Fruit fly (Drosophila melanogaster) Kc167 (cell line): ENCODE data around the gene Nepl17.

Experiments used
- Myc ChIP-seq: fragments of >200 bp; optimal IDR thresholded peaks from 2 replicates; lab custom pipeline; 2017; ENCODE audit warnings: missing external identifiers
- Sin3A ChIP-seq: fragments of >200 bp; optimal IDR thresholded peaks from 2 replicates; lab custom pipeline; 2018; ENCODE audit warnings: missing external identifiers
- h ChIP-seq: fragments of >200 bp; optimal IDR thresholded peaks from 3 replicates; lab custom pipeline; 2018; ENCODE audit warnings: missing external identifiers
- insv ChIP-seq: fragments of >200 bp; optimal IDR thresholded peaks from 3 replicates; lab custom pipeline; 2018; ENCODE audit warnings: missing external identifiers
- psq ChIP-seq: fragments of >200 bp; optimal IDR thresholded peaks from 2 replicates; lab custom pipeline; 2017; ENCODE audit warnings: missing external identifiers
- ttk ChIP-seq: sonication (Bioruptor generic); optimal IDR thresholded peaks from 2 replicates; lab custom pipeline; 2017; ENCODE audit warnings: missing external identifiers

Nepl17 gene

DNA sequence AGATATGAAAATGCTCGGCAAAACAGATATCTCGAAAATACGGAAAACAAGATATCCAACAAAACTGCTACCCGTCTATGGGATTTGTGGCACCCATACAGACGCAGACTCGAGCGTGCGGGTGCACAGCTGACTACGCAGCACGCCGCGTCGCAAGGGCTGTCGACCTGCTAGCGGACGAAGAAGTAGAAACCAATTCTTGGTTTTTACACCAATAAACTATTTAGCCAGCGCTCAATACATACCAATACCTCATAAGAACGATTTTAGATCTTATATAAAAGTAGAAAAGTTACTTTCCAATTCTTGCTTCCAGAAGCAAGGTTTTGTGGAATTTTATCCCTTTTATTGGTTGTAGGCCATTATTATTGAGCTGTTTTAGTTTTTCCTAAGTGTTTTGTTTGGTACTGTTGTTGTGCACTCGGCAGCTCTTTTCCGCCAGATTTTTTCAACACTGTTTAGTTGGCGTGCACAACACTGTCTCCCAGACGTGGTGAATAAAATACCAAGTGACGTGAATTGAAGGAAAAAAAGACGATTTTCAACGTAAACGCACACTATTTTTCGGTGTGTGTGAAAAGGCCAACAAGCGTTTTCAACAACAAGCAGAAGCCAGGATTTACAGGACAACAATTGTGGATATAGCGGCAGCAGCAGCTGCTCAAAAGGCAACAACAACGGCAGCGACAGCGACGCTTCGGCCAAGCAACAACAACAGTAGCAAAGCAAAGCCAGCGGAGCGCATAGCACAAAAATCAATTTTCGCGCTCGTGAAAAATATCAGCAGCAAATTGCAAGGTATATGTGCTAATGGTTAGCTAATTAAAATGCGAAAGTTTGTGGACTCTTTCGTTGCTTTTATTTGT is 16.1 kb downstream of the Nepl17 start:
- TF ChIP-seq psq (lab: Kevin White, UChicago) (no peak), Myc (lab: Kevin White, UChicago) (no peak), insv (lab: Kevin White, UChicago) (no peak), ttk (no peak), Sin3A (lab: Kevin White, UChicago) (no peak), h (no peak)

DNA sequence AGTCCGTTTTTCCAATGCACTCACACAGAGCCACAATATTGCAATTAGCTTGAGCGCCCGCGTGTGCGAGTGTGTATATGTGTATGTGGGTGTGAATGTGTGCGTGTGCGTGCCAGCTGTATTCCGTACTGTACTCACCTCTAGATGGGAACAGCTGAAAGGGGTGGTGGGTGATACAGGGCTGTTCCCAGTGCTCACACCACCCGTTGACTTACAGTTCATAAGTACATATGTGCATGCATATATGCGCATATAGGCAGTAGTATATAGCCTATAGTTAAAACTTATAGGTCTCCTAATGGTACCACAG is 16.7 kb downstream of the Nepl17 start:
- TF ChIP-seq Myc (lab: Kevin White, UChicago) = no peak
- TF ChIP-seq Sin3A (lab: Kevin White, UChicago) = no peak
- no peak for TF ChIP-seq ttk
- no peak for TF ChIP-seq h
- no peak for TF ChIP-seq insv (lab: Kevin White, UChicago)

DNA sequence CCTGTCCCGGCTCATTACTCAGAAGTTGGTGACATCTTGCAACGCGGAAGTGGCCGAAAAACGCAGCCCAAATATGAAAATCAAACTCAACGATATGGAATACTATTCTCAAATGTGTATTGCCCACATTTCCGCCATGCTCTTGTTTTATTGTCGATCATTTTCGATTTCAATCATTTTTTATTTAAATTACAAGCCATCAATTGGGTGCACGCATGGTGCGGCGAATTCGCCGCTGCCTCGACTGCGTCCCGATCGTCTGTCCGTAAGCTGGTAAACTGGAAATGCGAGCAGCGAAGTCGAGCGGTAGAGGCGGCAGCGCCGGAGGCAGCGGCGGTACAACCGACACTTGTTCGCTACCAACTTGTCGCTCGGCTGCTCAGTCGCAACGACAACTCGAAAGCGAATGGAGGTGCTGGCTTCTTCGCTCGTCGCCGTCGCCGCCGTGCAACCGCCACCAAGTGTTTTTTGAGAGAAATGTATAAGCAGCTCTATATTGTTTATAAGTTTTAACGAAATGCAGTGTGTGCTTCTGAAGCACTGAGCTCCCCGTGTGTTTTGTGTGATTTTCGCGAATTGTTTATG is 18.9 kb downstream of the Nepl17 start:
- TF ChIP-seq psq (lab: Kevin White, UChicago) = no peak
- TF ChIP-seq h = no peak
- TF ChIP-seq insv (lab: Kevin White, UChicago) = no peak
- no peak for TF ChIP-seq ttk
- TF ChIP-seq Sin3A (lab: Kevin White, UChicago) = no peak
- no peak for TF ChIP-seq Myc (lab: Kevin White, UChicago)

DNA sequence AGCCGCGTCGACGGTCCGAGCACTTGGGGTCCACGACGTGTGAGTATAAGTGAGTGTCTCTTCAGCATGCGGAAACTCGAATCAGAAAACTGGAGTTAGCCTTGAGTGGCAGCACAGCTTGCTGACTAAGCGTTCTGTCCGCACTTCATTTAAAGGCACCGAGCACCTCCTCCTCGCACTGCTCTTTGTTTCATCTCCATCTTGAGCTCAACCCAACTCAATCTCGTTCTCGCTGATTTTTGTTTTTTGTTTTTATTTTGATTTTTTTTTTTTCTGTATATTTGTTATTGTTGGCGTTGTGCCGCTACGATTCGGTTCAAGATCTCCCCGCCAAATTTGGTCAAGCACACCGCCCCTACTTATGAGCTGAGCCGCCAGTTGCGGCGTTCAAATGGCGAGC is 22.3 kb downstream of the Nepl17 start:
- no peak for TF ChIP-seq psq (lab: Kevin White, UChicago)
- TF ChIP-seq insv (lab: Kevin White, UChicago) = no peak
- no peak for TF ChIP-seq ttk
- TF ChIP-seq Myc (lab: Kevin White, UChicago) = no peak
- no peak for TF ChIP-seq Sin3A (lab: Kevin White, UChicago)
- TF ChIP-seq h = no peak

DNA sequence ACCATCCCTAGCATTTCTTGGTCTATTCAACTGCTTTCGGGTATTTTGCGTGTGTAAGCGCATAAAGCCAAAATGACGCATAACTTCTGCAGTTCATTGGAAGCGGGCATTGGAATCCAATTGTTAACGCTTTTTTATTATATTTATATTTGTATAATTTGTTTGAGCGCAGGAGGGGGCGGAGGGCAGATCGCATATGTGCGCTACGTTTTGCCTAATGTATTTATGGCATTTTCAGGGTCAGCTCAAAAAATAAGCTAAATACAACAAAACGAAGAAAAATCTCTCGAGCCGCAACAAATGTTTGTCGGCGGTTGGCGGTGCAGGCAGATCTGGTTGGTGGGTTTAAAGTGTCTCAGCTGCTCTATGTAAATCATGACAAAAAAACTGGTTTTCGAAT is 25.2 kb downstream of the Nepl17 start:
- no peak for TF ChIP-seq Myc (lab: Kevin White, UChicago)
- TF ChIP-seq psq (lab: Kevin White, UChicago) = no peak
- no peak for TF ChIP-seq ttk
- TF ChIP-seq Sin3A (lab: Kevin White, UChicago) = no peak
- no peak for TF ChIP-seq h
- no peak for TF ChIP-seq insv (lab: Kevin White, UChicago)

DNA sequence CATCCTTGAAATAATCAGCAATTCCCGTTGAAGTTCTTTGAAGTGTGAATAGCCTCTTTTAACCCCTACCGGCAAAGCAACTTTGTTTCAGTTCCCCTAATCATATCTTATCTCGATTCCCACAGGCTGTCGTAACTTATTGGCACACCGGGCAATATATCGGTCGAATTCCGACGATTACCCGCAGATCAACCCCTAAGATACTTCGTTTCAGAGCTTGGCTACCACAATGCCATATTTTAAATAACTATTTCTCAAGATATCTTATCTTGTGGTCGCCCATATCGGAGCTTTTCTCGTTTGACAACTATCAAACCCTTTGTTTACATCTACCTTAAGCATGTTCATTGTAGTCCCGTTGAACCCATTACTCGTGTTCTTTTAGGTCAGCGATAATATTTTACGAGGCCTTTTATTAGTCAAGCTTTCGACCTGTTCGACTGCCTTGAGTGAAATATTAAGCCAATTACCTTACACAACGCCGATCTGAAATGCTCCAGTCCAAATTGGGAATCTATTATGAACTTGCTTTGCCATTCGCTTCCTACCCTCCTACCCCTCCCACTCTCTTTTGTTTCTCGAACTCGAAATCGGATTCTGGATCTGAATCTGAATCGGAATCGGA is 26.3 kb downstream of the Nepl17 start:
- no peak for TF ChIP-seq insv (lab: Kevin White, UChicago)
- TF ChIP-seq psq (lab: Kevin White, UChicago) = no peak
- TF ChIP-seq Sin3A (lab: Kevin White, UChicago) = no peak
- no peak for TF ChIP-seq ttk
- no peak for TF ChIP-seq h
- TF ChIP-seq Myc (lab: Kevin White, UChicago) = no peak

DNA sequence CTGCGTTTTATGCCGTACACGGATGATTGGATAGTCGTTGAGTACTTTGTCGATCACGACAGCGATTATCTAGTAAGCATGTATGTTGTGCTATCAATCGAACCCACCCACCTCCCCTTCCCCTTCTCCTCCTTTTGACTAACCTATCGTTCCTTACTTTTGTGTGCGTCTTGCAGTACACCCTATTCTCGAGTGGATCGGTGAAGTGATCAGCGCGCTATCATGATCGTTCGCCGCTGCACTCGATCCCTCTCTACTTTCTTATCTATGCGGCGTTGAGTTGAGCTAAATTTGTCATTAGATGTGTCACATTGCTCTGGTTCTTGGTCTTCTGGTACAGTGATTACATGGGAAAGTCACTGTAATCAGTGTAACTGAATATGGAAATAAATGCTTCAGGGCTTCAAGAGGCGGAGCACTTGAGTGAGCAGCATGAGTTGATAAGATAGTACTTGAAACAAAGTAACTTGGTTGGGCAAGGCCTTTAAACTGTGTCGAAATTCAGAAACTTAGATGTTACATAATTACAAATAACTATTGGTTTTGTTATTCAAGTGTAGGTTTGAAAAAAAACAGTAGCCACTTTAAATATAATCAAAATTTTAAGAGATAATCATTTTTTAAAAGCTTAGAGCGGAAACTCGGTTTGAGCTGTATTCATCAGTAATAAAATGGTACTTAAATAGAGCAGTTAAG is 28.9 kb downstream of the Nepl17 start:
- TF ChIP-seq ttk = no peak
- TF ChIP-seq insv (lab: Kevin White, UChicago) = no peak
- TF ChIP-seq Myc (lab: Kevin White, UChicago) = no peak
- no peak for TF ChIP-seq psq (lab: Kevin White, UChicago)
- no peak for TF ChIP-seq Sin3A (lab: Kevin White, UChicago)
- TF ChIP-seq h = no peak

DNA sequence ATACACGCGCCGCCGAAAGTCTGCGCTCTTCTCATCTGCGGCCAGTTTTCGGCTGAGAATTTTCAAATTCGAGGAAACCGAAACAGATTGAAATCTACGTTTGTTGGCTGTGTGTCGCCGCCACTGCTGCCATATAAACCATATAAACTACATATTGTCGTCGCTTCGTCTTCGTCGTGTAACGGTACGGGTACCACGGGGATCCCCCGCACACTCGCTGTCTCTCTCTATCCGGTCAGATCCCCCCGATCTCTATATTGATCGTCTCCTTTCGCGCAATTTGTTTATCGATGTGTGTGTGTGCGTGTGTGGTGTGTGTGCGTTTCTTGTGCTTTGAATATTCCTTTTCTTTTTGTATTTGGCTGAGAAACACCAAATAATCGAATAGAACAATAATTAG is 30.7 kb downstream of the Nepl17 start:
- TF ChIP-seq ttk (no peak), insv (lab: Kevin White, UChicago) (no peak), Myc (lab: Kevin White, UChicago) (no peak), psq (lab: Kevin White, UChicago) (no peak), h (no peak), Sin3A (lab: Kevin White, UChicago) (no peak)

DNA sequence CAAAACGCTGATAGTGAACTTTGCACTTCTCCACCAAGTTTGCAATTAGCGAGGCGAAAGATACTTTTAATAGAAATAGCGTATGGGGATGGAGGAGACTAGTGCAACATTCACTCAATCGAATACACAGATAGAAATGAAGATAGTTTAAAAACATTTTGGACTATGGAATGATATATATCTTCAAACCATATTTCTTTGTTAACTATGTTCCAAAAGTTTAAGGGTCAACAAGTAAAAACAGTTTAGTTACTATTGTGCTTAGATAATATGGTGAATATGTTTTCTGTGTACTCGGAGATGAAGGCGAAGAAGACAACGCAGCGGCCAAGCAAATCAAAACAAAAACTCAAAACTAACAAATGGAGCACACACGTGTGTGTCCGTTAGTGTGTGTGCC is 31.5 kb downstream of the Nepl17 start:
- no peak for TF ChIP-seq insv (lab: Kevin White, UChicago)
- TF ChIP-seq Sin3A (lab: Kevin White, UChicago) = no peak

DNA sequence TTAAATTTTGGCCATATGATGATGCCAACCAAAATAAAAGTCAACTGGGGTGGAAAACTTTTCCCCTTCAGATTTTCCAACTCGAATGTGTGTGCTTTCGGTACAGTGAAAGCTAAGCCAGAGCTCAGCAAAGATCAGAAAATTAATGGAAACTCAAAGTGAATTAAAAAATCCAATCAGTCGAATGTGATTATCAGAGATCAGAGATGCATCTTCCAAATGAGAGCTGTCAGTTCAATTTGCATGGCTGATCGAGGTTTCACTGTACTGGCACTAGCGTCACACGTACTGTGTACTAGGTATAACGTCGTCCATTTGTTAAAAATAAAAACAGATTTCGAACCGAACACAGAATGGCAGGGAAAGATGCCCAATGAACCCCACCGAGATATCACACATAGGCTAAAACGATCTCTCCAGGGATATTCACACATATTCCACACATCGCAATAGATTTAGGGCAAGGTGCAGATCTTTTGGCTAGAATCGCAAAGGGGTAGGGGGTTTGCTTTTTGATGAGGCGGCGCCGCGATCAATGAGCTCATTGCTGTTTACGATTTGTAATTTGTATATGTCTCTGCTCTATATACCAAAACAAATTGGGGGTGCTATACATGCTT is 32.2 kb downstream of the Nepl17 start:
- no peak for TF ChIP-seq insv (lab: Kevin White, UChicago)
- TF ChIP-seq ttk = no peak
- TF ChIP-seq h = no peak
- TF ChIP-seq psq (lab: Kevin White, UChicago) = no peak

DNA sequence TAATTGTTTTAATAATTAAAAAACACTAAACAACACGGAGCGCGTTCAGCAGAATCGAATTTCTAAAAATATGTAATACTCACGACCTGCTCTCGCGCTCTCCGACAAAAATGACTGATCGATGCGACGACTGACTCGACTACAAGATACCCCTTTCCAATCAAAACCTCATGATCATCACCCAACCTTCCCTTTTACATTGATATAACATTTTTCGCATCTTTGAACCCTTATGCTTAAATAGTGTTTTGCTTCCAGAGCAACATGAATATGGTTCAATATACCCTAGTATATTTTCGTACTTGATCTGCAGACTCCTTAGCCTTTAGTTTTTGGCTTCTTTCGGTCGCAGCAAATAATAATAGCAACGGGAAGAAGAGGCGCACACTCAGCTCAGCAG is 39.1 kb downstream of the Nepl17 start:
- TF ChIP-seq insv (lab: Kevin White, UChicago) = no peak
- TF ChIP-seq ttk = no peak
- no peak for TF ChIP-seq Myc (lab: Kevin White, UChicago)
- TF ChIP-seq h = no peak
- no peak for TF ChIP-seq Sin3A (lab: Kevin White, UChicago)
- no peak for TF ChIP-seq psq (lab: Kevin White, UChicago)

DNA sequence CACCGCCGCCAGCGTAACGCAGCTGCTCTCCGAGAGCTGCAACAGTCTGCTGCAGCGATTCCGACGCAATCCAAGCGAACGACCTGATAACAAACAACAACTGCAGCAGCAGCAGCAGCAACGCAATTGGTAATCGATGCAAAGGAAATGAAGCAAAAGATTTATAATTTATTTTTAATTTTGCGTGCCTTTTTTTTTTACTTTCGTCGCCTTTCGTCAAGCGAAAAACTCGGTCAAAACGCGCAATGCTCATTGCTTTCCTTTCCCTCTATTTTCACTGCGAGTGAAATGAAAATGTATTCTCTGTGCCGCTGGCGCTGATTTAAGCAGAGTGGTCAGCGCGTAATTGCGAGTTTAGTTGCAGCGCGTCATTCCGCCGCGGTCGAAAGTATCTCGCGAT is 40.3 kb downstream of the Nepl17 start:
- TF ChIP-seq insv (lab: Kevin White, UChicago) (no peak), Sin3A (lab: Kevin White, UChicago) (no peak), psq (lab: Kevin White, UChicago) (no peak), Myc (lab: Kevin White, UChicago) (no peak), h (no peak), ttk (no peak)
